Fruit fly (Drosophila melanogaster): ENCODE results near the gene CG15282.

- TF ChIP-seq CG15710 (tag; optimal IDR thresholded peaks at IDR 0.05): peak; percentile 43
- no peak for TF ChIP-seq CG14655 (GFP tag; optimal IDR thresholded peaks at IDR 0.05)
- TF ChIP-seq fd96Ca (GFP tag; IDR thresholded peaks at IDR 0.05): no peak
- TF ChIP-seq CG17806 (tag; optimal IDR thresholded peaks at IDR 0.05): no peak
- peak; percentile 56 for TF ChIP-seq D1 (tag; optimal IDR thresholded peaks at IDR 0.05)
- no peak for TF ChIP-seq CG4496 (GFP tag; IDR thresholded peaks at IDR 0.05)
- peak; percentile 56; the same call in 1 of the 2 replicates for TF ChIP-seq CG12605 (GFP tag; IDR thresholded peaks at IDR 0.05)
- TF ChIP-seq CG8301 (tag; optimal IDR thresholded peaks at IDR 0.05): no peak
- TF ChIP-seq CG10348 (GFP tag; IDR thresholded peaks at IDR 0.05): no peak
Observed at dm6 chr2L:14664952-14665607, 47.2 kb upstream of the CG15282 start.

Measured in whole organism, pupa.